Worm (Caenorhabditis elegans): Measurements from ENCODE around the gene txdc-12.1.
A peak's percentile ranks its signal among the peaks of the same experiment; 100 is the strongest.

The txdc-12.1 gene

DNA sequence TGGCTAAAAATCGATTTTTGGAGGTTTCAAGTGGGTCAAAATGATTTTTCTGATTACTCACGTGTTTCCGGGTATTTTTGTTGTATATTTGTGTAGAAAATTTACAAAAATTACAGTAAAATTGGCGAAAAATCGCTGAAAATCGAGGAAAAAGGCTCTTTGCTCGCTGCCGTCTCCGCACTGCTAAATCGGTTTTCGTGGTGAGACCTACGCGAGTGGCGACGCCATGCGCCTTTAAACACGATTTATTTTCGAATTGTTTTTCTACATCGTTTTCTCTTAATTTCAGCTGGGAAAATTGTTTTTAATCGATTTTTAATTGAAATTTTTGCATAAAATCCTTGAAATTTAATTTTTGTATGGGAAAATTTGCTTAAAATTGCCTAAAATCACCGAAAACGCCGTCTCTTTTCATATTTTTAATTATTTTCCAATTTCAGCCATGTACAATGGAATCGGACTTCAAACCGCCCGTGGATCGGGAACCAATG lies 15.2 kb upstream of the txdc-12.1 start, which contains the start of the genes pqn-87 and rsr-2:
TSS of gene pqn-87 (minus strand) at position 171 of the 491 bp plus-strand sequence.
TSS of gene rsr-2 (plus strand) at position 441 of the 491 bp plus-strand sequence.
- TF ChIP-seq klf-2 (GFP tag; conservative IDR thresholded peaks at IDR 0.05) (no peak), cog-1 (tag; optimal IDR thresholded peaks at IDR 0.05) (no peak), T22C8.4 (GFP tag; IDR thresholded peaks at IDR 0.05) (no peak), med-1 (GFP tag; optimal IDR thresholded peaks at IDR 0.05; ENCODE audit: insufficient read depth) (no peak), tab-1 (GFP tag; IDR thresholded peaks at IDR 0.05) (no peak), flt-1 (GFP tag; IDR thresholded peaks at IDR 0.05) (no peak), ztf-29 (GFP tag; IDR thresholded peaks at IDR 0.05) (no peak), ztf-23 (GFP tag; IDR thresholded peaks at IDR 0.05) (no peak), ref-1 (GFP tag; conservative IDR thresholded peaks at IDR 0.05) (no peak)

- TF ChIP-seq ztf-23 (GFP tag; IDR thresholded peaks at IDR 0.05) (no peak), cog-1 (tag; optimal IDR thresholded peaks at IDR 0.05) (no peak), klf-2 (GFP tag; conservative IDR thresholded peaks at IDR 0.05) (no peak), flt-1 (GFP tag; IDR thresholded peaks at IDR 0.05) (no peak), ref-1 (GFP tag; conservative IDR thresholded peaks at IDR 0.05) (no peak)
These were observed 14.0 kb upstream of the txdc-12.1 start for ce11 chrII:12226192-12226591.

DNA sequence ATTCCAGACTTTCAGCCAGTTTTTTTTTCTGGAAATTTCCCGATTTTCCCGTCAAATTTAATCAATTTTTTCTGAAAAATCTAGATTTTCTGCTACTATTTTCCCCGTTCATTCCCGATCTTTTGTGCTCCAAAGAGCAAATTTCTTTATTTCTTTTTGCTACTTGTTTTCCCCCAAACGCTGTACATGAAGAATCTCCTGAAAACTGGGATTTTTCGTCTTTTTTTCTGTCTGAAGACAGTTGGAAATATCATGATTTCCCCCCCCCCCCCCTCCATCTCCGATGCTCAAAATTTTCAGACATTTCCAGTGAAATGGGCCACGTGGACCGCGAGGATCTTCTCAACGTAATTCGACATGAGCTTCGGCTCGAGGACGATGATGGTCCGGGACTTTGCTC lies 12.2 kb upstream of the txdc-12.1 start, which contains the start of gene sinh-1:
TSS of gene sinh-1 (plus strand) at position 301 of the 400 bp plus-strand sequence.
- no peak for TF ChIP-seq ztf-23 (GFP tag; IDR thresholded peaks at IDR 0.05)
- no peak for TF ChIP-seq tab-1 (GFP tag; IDR thresholded peaks at IDR 0.05)
- no peak for TF ChIP-seq flt-1 (GFP tag; IDR thresholded peaks at IDR 0.05)
- no peak for TF ChIP-seq cog-1 (tag; optimal IDR thresholded peaks at IDR 0.05)
- no peak for TF ChIP-seq klf-2 (GFP tag; conservative IDR thresholded peaks at IDR 0.05)
- no peak for TF ChIP-seq med-1 (GFP tag; optimal IDR thresholded peaks at IDR 0.05; ENCODE audit: insufficient read depth)
- no peak for TF ChIP-seq T22C8.4 (GFP tag; IDR thresholded peaks at IDR 0.05)

DNA sequence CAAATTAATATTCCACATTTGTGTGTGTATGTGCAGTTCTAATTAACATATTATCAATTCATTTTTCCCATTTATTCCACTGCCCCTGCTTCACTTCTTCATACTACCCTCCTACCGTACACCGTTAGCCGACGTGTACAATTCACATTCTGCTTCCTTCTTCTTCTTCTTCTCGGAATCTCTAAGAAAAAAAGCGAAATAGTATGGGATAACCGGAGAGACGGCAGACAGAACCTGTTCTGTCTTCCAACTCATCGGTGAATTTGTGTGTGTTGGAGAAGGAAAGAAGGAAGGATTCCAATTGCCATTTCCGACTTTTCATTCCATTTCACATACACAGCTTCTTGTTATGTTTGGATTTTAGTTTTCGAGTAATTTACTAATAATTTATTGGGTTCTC lies 2.6 kb upstream of the txdc-12.1 start:
- TF ChIP-seq klf-2 (GFP tag; conservative IDR thresholded peaks at IDR 0.05) (no peak), ztf-23 (GFP tag; IDR thresholded peaks at IDR 0.05) (no peak), ztf-29 (GFP tag; IDR thresholded peaks at IDR 0.05) (no peak), med-1 (GFP tag; optimal IDR thresholded peaks at IDR 0.05; ENCODE audit: insufficient read depth) (no peak), tab-1 (GFP tag; IDR thresholded peaks at IDR 0.05) (no peak), cog-1 (tag; optimal IDR thresholded peaks at IDR 0.05) (no peak), flt-1 (GFP tag; IDR thresholded peaks at IDR 0.05) (no peak), ref-1 (GFP tag; conservative IDR thresholded peaks at IDR 0.05) (no peak), T22C8.4 (GFP tag; IDR thresholded peaks at IDR 0.05) (no peak)

DNA sequence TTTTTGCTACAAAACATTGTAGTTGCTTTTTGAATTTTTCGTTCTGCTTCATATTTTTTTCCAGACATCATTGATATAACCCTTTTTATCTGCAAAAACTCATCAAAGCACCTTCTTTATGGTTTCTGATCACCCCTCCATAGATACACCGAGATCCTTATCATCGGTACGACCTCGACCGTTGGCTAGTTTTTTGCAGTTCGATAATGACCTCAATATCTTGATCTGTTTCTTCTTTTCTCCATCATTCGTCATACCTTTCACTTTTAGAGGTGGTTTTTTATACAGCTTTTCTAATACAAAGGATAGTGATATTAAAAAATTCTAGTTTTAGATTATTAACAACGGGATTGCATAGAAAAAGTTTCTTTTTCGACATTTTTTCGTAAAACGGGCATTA lies 739 bp upstream of the txdc-12.1 start:
- TF ChIP-seq T22C8.4 (GFP tag; IDR thresholded peaks at IDR 0.05) = no peak

- TF ChIP-seq ztf-23 (GFP tag; IDR thresholded peaks at IDR 0.05) = no peak
- no peak for TF ChIP-seq tab-1 (GFP tag; IDR thresholded peaks at IDR 0.05)
- no peak for TF ChIP-seq cog-1 (tag; optimal IDR thresholded peaks at IDR 0.05)
- no peak for TF ChIP-seq ztf-29 (GFP tag; IDR thresholded peaks at IDR 0.05)
- no peak for TF ChIP-seq med-1 (GFP tag; optimal IDR thresholded peaks at IDR 0.05; ENCODE audit: insufficient read depth)
- no peak for TF ChIP-seq T22C8.4 (GFP tag; IDR thresholded peaks at IDR 0.05)
- no peak for TF ChIP-seq flt-1 (GFP tag; IDR thresholded peaks at IDR 0.05)
- TF ChIP-seq klf-2 (GFP tag; conservative IDR thresholded peaks at IDR 0.05) = no peak
- TF ChIP-seq ref-1 (GFP tag; conservative IDR thresholded peaks at IDR 0.05) = no peak
These were observed 1.6 kb downstream of the txdc-12.1 start for ce11 chrII:12241792-12242191.

ce11 chrII:12242551-12242950 lies 2.4 kb downstream of the txdc-12.1 start, which contains the start of gene Y57A10A.24:
Gene Y57A10A.24 (plus strand): TSS chrII:12242946.
- TF ChIP-seq T22C8.4 (GFP tag; IDR thresholded peaks at IDR 0.05) = no peak
- TF ChIP-seq tab-1 (GFP tag; IDR thresholded peaks at IDR 0.05) = peak; percentile 54; the same call in 1 of the 2 replicates

- TF ChIP-seq ztf-23 (GFP tag; IDR thresholded peaks at IDR 0.05) (no peak), klf-2 (GFP tag; conservative IDR thresholded peaks at IDR 0.05) (no peak), flt-1 (GFP tag; IDR thresholded peaks at IDR 0.05) (no peak), tab-1 (GFP tag; IDR thresholded peaks at IDR 0.05) (no peak), ztf-29 (GFP tag; IDR thresholded peaks at IDR 0.05) (no peak), cog-1 (tag; optimal IDR thresholded peaks at IDR 0.05) (no peak), med-1 (GFP tag; optimal IDR thresholded peaks at IDR 0.05; ENCODE audit: insufficient read depth) (no peak), ref-1 (GFP tag; conservative IDR thresholded peaks at IDR 0.05) (no peak), T22C8.4 (GFP tag; IDR thresholded peaks at IDR 0.05) (no peak)
These were observed 8.9 kb downstream of the txdc-12.1 start, which contains the start of gene tag-276 for ce11 chrII:12249042-12249441. Gene tag-276 (minus strand): TSS chrII:12249142.

- TF ChIP-seq med-1 (GFP tag; optimal IDR thresholded peaks at IDR 0.05; ENCODE audit: insufficient read depth) (no peak), T22C8.4 (GFP tag; IDR thresholded peaks at IDR 0.05) (peak; percentile 79; the same call in 1 of the 2 replicates), flt-1 (GFP tag; IDR thresholded peaks at IDR 0.05) (no peak), tab-1 (GFP tag; IDR thresholded peaks at IDR 0.05) (no peak)
These were observed 15.5 kb downstream of the txdc-12.1 start for ce11 chrII:12255545-12256233.

- TF ChIP-seq flt-1 (GFP tag; IDR thresholded peaks at IDR 0.05) (no peak), klf-2 (GFP tag; conservative IDR thresholded peaks at IDR 0.05) (no peak), T22C8.4 (GFP tag; IDR thresholded peaks at IDR 0.05) (no peak), med-1 (GFP tag; optimal IDR thresholded peaks at IDR 0.05; ENCODE audit: insufficient read depth) (no peak), ztf-29 (GFP tag; IDR thresholded peaks at IDR 0.05) (no peak), ref-1 (GFP tag; conservative IDR thresholded peaks at IDR 0.05) (no peak), tab-1 (GFP tag; IDR thresholded peaks at IDR 0.05) (no peak), ztf-23 (GFP tag; IDR thresholded peaks at IDR 0.05) (no peak), cog-1 (tag; optimal IDR thresholded peaks at IDR 0.05) (no peak)
These were observed 16.3 kb downstream of the txdc-12.1 start, which contains the start of gene parn-2 for ce11 chrII:12256528-12256927. Gene parn-2 (minus strand): TSS chrII:12256628.

All from whole organism, midembryonic.